Worm (Caenorhabditis elegans) whole organism, L1 larva: Measurements from ENCODE around the gene C39D10.8.

Experiments
- C04F5.9 ChIP-seq: sonication (generic microtip); optimal IDR thresholded peaks from 2 replicates; lab custom pipeline; 2016; ENCODE audit warnings: missing genetic modification characterization, missing compliant biosample characterization
- F16B12.6 ChIP-seq: fragments of 150-350 bp; optimal IDR thresholded peaks from 2 replicates; lab custom pipeline; 2014; ENCODE audit warnings: missing biosample characterization, missing genetic modification characterization
- aha-1 ChIP-seq: fragments of 150-350 bp; optimal IDR thresholded peaks from 2 replicates; lab custom pipeline; 2014; ENCODE audit warnings: missing biosample characterization, missing genetic modification characterization
- alr-1 ChIP-seq: fragments of 200-800 bp; sonication (Bioruptor generic); optimal IDR thresholded peaks from 2 replicates; lab custom pipeline; 2018; ENCODE audit warnings: borderline replicate concordance, mild to moderate bottlenecking, missing genetic modification characterization, missing compliant biosample characterization
- aly-2 ChIP-seq: fragments of 150-350 bp; optimal IDR thresholded peaks from 2 replicates; lab custom pipeline; 2014; ENCODE audit warnings: missing biosample characterization, missing genetic modification characterization
- ama-1 ChIP-seq: fragments of 150-350 bp; optimal IDR thresholded peaks from 2 replicates; lab custom pipeline; 2014
- ceh-8 ChIP-seq: fragments of 200-800 bp; sonication (Bioruptor generic); optimal IDR thresholded peaks from 2 replicates; lab custom pipeline; 2018; ENCODE audit warnings: mild to moderate bottlenecking, missing genetic modification characterization, moderate library complexity, missing compliant biosample characterization
- ceh-88 ChIP-seq: fragments of 200-800 bp; sonication (Bioruptor generic); IDR thresholded peaks from 2 replicates; pipeline ENCODE4 v1.3.6; 2022; ENCODE audit warnings: missing genetic modification characterization, missing compliant biosample characterization
- ces-1 ChIP-seq: fragments of 150-350 bp; optimal IDR thresholded peaks from 2 replicates; lab custom pipeline; 2014; ENCODE audit warnings: missing biosample characterization, missing genetic modification reagents, missing genetic modification characterization
- dpl-1 ChIP-seq, 3 experiments: fragments of 150-350 bp in 2 of 3; sonication (generic microtip) in 1 of 3; optimal IDR thresholded peaks; 2 replicates each; lab custom pipeline; 2014 to 2017; ENCODE audit warnings: missing biosample characterization in 3 of 3, missing genetic modification characterization in 3 of 3, missing genetic modification reagents in 3 of 3
- dsc-1 ChIP-seq: sonication (generic microtip); optimal IDR thresholded peaks from 2 replicates; lab custom pipeline; 2016; ENCODE audit warnings: mild to moderate bottlenecking, missing genetic modification characterization, missing compliant biosample characterization
- efl-1 ChIP-seq, 4 experiments: fragments of 150-350 bp; optimal IDR thresholded peaks in 3 of 4; peaks in 1 of 4; 1 replicate in 1 of 4; 2 replicates in 3 of 4; lab custom pipeline; 2014; ENCODE audit warnings: missing biosample characterization in 2 of 4, missing genetic modification characterization in 2 of 4, missing genetic modification reagents in 2 of 4
- efl-3 ChIP-seq: fragments of 200-800 bp; sonication (Bioruptor generic); optimal IDR thresholded peaks from 2 replicates; lab custom pipeline; 2018; ENCODE audit warnings: mild to moderate bottlenecking, missing genetic modification characterization, missing compliant biosample characterization
- egl-13 ChIP-seq: sonication (generic microtip); optimal IDR thresholded peaks from 2 replicates; lab custom pipeline; 2016; ENCODE audit warnings: missing genotype, missing genetic modification reagents, missing genetic modification characterization, missing compliant biosample characterization
- elt-3 ChIP-seq, 6 experiments: fragments of 150-350 bp in 1 of 6; sonication (generic microtip); optimal IDR thresholded peaks; 2 replicates each; lab custom pipeline; 2017 to 2018; ENCODE audit warnings: missing biosample characterization in 6 of 6, missing genetic modification characterization in 6 of 6, inconsistent platforms in 1 of 6
- ets-5 ChIP-seq: fragments of 200-800 bp; sonication (Bioruptor generic); IDR thresholded peaks from 2 replicates; pipeline ENCODE4 v1.3.6; 2022; ENCODE audit warnings: missing genetic modification characterization, missing compliant biosample characterization
- fkh-4 ChIP-seq: sonication (generic microtip); optimal IDR thresholded peaks from 2 replicates; lab custom pipeline; 2016; ENCODE audit warnings: missing compliant biosample characterization, missing genetic modification characterization, borderline replicate concordance
- fkh-8 ChIP-seq: sonication (generic microtip); optimal IDR thresholded peaks from 2 replicates; lab custom pipeline; 2016; ENCODE audit warnings: mild to moderate bottlenecking, missing genetic modification characterization, missing compliant biosample characterization
- lin-13 ChIP-seq: fragments of 150-350 bp; optimal IDR thresholded peaks from 2 replicates; lab custom pipeline; 2014; ENCODE audit warnings: missing biosample characterization, missing genetic modification reagents, missing genetic modification characterization
- lin-14 ChIP-seq: fragments of 200-800 bp; sonication (Bioruptor generic); optimal IDR thresholded peaks from 2 replicates; lab custom pipeline; 2018; ENCODE audit warnings: mild to moderate bottlenecking, missing genetic modification characterization, moderate library complexity, missing compliant biosample characterization
- lir-3 ChIP-seq: sonication (generic microtip); optimal IDR thresholded peaks from 2 replicates; lab custom pipeline; 2016; ENCODE audit warnings: mild to moderate bottlenecking, missing genetic modification characterization, moderate library complexity, missing compliant biosample characterization; ENCODE audit not compliant: poor library complexity
- mab-9 ChIP-seq: fragments of 200-800 bp; sonication (Bioruptor generic); IDR thresholded peaks from 2 replicates; pipeline ENCODE4 v1.3.6; 2022; ENCODE audit warnings: missing genetic modification reagents, missing genetic modification characterization, missing compliant biosample characterization
- mdl-1 ChIP-seq, 2 experiments: fragments of 150-350 bp; optimal IDR thresholded peaks; 2 replicates each; lab custom pipeline; 2014 to 2017; ENCODE audit warnings: missing biosample characterization in 2 of 2, missing genetic modification characterization in 2 of 2, inconsistent platforms in 1 of 2
- nhr-11 ChIP-seq: fragments of 150-350 bp; optimal IDR thresholded peaks from 2 replicates; lab custom pipeline; 2014; ENCODE audit warnings: missing biosample characterization, missing genetic modification characterization
- nhr-12 ChIP-seq: sonication (generic microtip); optimal IDR thresholded peaks from 2 replicates; lab custom pipeline; 2017; ENCODE audit warnings: missing biosample characterization, missing genetic modification characterization
- nhr-71 ChIP-seq: sonication (generic microtip); optimal IDR thresholded peaks from 2 replicates; lab custom pipeline; 2016; ENCODE audit warnings: mild to moderate bottlenecking, missing genetic modification characterization, moderate library complexity, missing compliant biosample characterization
- nhr-77 ChIP-seq: fragments of 150-350 bp; optimal IDR thresholded peaks from 2 replicates; lab custom pipeline; 2014; ENCODE audit warnings: missing biosample characterization, missing genetic modification characterization
- nhr-84 ChIP-seq: sonication (generic microtip); optimal IDR thresholded peaks from 2 replicates; lab custom pipeline; 2017; ENCODE audit warnings: missing biosample characterization, missing genetic modification characterization
- nhr-90 ChIP-seq: sonication (generic microtip); optimal IDR thresholded peaks from 2 replicates; lab custom pipeline; 2016; ENCODE audit warnings: mild to moderate bottlenecking, missing genetic modification characterization, missing compliant biosample characterization; ENCODE audit not compliant: poor library complexity
- pag-3 ChIP-seq: sonication (generic microtip); optimal IDR thresholded peaks from 2 replicates; lab custom pipeline; 2017; ENCODE audit warnings: missing genetic modification characterization, mild to moderate bottlenecking, missing compliant biosample characterization, antibody characterized with exemption, borderline replicate concordance; ENCODE audit not compliant: insufficient read depth
- pqm-1 ChIP-seq: sonication (generic microtip); optimal IDR thresholded peaks from 3 replicates; lab custom pipeline; 2017; ENCODE audit warnings: missing biosample characterization, missing genetic modification characterization
- skn-1 ChIP-seq: fragments of 150-350 bp; optimal IDR thresholded peaks from 2 replicates; lab custom pipeline; 2014; ENCODE audit warnings: missing biosample characterization, missing genetic modification characterization
- sup-37 ChIP-seq: fragments of 200-800 bp; sonication (Bioruptor generic); optimal IDR thresholded peaks from 2 replicates; lab custom pipeline; 2018; ENCODE audit warnings: mild to moderate bottlenecking, missing genetic modification characterization, missing compliant biosample characterization
- swsn-7 ChIP-seq: sonication (generic microtip); optimal IDR thresholded peaks from 2 replicates; lab custom pipeline; 2016; ENCODE audit warnings: missing genetic modification characterization, missing compliant biosample characterization
- unc-130 ChIP-seq: fragments of 150-350 bp; optimal IDR thresholded peaks from 2 replicates; lab custom pipeline; 2017; ENCODE audit warnings: missing biosample characterization, missing genetic modification characterization, inconsistent platforms
- unc-30 ChIP-seq: sonication (generic microtip); optimal IDR thresholded peaks from 2 replicates; lab custom pipeline; 2017; ENCODE audit warnings: missing biosample characterization, missing genetic modification characterization
- unc-86 ChIP-seq: sonication (generic microtip); optimal IDR thresholded peaks from 2 replicates; lab custom pipeline; 2016; ENCODE audit warnings: missing genetic modification characterization, missing compliant biosample characterization
- vab-15 ChIP-seq: sonication (generic microtip); optimal IDR thresholded peaks from 2 replicates; lab custom pipeline; 2017; ENCODE audit warnings: missing genotype, mild to moderate bottlenecking, missing genetic modification characterization, missing compliant biosample characterization
- xbp-1 ChIP-seq: sonication (generic microtip); optimal IDR thresholded peaks from 2 replicates; lab custom pipeline; 2016; ENCODE audit warnings: missing genetic modification characterization, missing compliant biosample characterization
- zag-1 ChIP-seq: fragments of 150-350 bp; optimal IDR thresholded peaks from 2 replicates; lab custom pipeline; 2014; ENCODE audit warnings: missing biosample characterization, missing genetic modification characterization
- ztf-11 ChIP-seq, 2 experiments: sonication (generic microtip); optimal IDR thresholded peaks; 2 replicates each; lab custom pipeline; 2016 to 2017; ENCODE audit warnings: missing genetic modification characterization in 2 of 2, missing biosample characterization in 1 of 2, missing compliant biosample characterization in 1 of 2
- ztf-4 ChIP-seq: fragments of 150-350 bp; optimal IDR thresholded peaks from 2 replicates; lab custom pipeline; 2014; ENCODE audit warnings: missing biosample characterization, missing genetic modification characterization

Gene C39D10.8

DNA sequence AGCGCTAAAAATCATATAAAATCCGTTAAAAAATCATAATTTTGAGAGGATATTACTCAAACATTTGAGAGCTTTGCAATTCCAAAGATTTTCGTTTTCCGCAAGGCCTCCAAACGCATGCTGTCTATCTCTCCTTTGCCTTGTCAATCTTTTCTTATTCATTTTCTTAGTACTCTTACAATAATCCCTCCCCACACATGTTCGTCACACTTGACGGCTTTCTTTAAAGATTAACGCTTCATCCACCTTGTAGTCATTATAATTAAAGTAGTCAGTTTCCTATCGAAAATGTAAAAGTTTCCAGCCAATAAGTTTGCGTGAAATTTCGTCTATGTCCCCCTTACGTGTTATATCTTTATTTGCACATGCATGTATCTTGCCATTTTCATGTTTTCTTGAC lies 19.4 kb upstream of the C39D10.8 start:
- TF ChIP-seq mab-9 (GFP tag; lab: Robert Waterston, UW) (no peak), nhr-84 (tag; lab: Kevin White, UChicago) (no peak), nhr-90 (tag; lab: Kevin White, UChicago) (no peak), ceh-8 (no peak), aly-2 (tag; lab: Kevin White, UChicago) (no peak), lir-3 (tag; lab: Kevin White, UChicago) (no peak), C04F5.9 (no peak), efl-3 (no peak), mdl-1 (tag; optimal IDR thresholded peaks at IDR 0.05; lab: Kevin White, UChicago) (no peak), F16B12.6 (no peak), zag-1 (tag; lab: Kevin White, UChicago) (no peak), nhr-77 (tag; lab: Kevin White, UChicago) (no peak), elt-3 (tag; optimal IDR thresholded peaks at IDR 0.05; lab: Kevin White, UChicago) (no peak), dsc-1 (tag; lab: Kevin White, UChicago) (peak; percentile 86), pag-3 (tag; lab: Kevin White, UChicago) (no peak), dpl-1 (GFP tag; optimal IDR thresholded peaks at IDR 0.05; lab: Kevin White, UChicago) (no peak), lin-14 (GFP tag; lab: Kevin White, UChicago) (peak; percentile 15), nhr-12 (tag; lab: Kevin White, UChicago) (no peak), swsn-7 (no peak), nhr-71 (tag; lab: Kevin White, UChicago) (peak; percentile 17), fkh-8 (tag; lab: Kevin White, UChicago) (peak; percentile 56), pqm-1 (tag; lab: Kevin White, UChicago) (no peak), unc-86 (tag; lab: Kevin White, UChicago) (no peak), fkh-4 (no peak), nhr-11 (no peak), vab-15 (tag; lab: Kevin White, UChicago) (no peak), ama-1 (lab: Kevin White, UChicago) (no peak), skn-1 (no peak), sup-37 (GFP tag; lab: Kevin White, UChicago) (no peak), xbp-1 (tag; lab: Kevin White, UChicago) (no peak), egl-13 (tag; lab: Kevin White, UChicago) (peak; percentile 9), unc-30 (tag; lab: Kevin White, UChicago) (no peak), ztf-4 (tag; lab: Kevin White, UChicago) (no peak)

DNA sequence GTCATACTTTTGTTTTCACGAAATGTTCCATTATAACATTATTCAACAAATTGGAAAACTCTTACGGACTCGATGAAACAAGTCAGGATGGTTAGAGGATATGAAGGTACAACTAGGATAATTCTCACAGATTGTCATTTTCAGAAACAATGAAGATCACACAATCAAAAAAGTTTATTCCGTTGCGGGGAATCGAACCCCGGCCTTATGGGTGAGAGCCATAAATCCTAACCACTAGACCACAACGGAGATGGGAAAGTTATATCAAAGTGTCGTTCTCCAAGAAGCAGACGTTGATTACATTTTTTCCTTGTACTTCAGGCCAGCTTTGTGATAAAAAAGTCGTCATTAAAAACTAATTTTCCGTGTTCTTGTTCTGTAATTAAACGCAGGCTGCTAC lies 17.4 kb upstream of the C39D10.8 start:
- no peak for TF ChIP-seq alr-1 (tag; lab: Kevin White, UChicago)
- no peak for TF ChIP-seq lin-14 (GFP tag; lab: Kevin White, UChicago)
- TF ChIP-seq ztf-11 (tag; optimal IDR thresholded peaks at IDR 0.05; lab: Kevin White, UChicago) = no peak
- TF ChIP-seq nhr-90 (tag; lab: Kevin White, UChicago) = no peak
- no peak for TF ChIP-seq efl-1 (optimal IDR thresholded peaks at IDR 0.05; lab: Kevin White, UChicago)
- TF ChIP-seq efl-1 (GFP tag; optimal IDR thresholded peaks at IDR 0.05 in 1 of 2; lab: Kevin White, UChicago) = peak in 1 of 2 experiments; percentile 89
- TF ChIP-seq ces-1 (GFP tag; lab: Kevin White, UChicago) = no peak
- no peak for TF ChIP-seq ztf-4 (tag; lab: Kevin White, UChicago)
- no peak for TF ChIP-seq aha-1 (tag; lab: Kevin White, UChicago)
- TF ChIP-seq nhr-11 = no peak

DNA sequence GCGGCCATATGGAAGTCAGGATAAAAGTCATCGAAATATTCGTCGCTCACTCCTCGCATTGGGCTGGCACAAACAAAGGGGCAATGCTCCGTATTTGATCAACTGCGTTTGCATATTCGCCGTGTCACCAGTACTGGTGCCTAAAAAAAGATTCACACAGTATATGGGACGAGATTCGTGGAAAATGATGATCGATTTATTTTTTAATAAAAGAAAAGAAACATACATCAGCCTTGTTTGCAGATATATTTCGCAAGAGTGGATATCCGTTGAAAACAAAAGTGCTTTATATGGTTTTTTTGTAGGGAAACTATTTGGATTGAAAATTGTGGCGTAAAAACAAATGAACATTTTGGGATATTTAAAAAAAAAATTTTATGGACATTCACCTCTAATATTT lies 16.9 kb upstream of the C39D10.8 start, which contains the start of gene latd-1:
Gene latd-1, minus strand, starts transcription at position 101 of the 400 bp plus-strand sequence.
- TF ChIP-seq fkh-4 = no peak
- TF ChIP-seq lin-13 = no peak
- no peak for TF ChIP-seq dsc-1 (tag; lab: Kevin White, UChicago)
- TF ChIP-seq mab-9 (GFP tag; lab: Robert Waterston, UW) = no peak
- TF ChIP-seq efl-1 (optimal IDR thresholded peaks at IDR 0.05; lab: Kevin White, UChicago) = no peak
- TF ChIP-seq efl-1 (GFP tag; optimal IDR thresholded peaks at IDR 0.05 in 1 of 2; lab: Kevin White, UChicago) = no peak
- no peak for TF ChIP-seq ceh-88
- TF ChIP-seq C04F5.9 = no peak
- TF ChIP-seq unc-130 (tag; lab: Kevin White, UChicago) = no peak
- TF ChIP-seq ets-5 (GFP tag; lab: Robert Waterston, UW) = no peak
